Fruit fly (Drosophila melanogaster): ENCODE results near the gene Oseg5.

Gene Oseg5

DNA sequence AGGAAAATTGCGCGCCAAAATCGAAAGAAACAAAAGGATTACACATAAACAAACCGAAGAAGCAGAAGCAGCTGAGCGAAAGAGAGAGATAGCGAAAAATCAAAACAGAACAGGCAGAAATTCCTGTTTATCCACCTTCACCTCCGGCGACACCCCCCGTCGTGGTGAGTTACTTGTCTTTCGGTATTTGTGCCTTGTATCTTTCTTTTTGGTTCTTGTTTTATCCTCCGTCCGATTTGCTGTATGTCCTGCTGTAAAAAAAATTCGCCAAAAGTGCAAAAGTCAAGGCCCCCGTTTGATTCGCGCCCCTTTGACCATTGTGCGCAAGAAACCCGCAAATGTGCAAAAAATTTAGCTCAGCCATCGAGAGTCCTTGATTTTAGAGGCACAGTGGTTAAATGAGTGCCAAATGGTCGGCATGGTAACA, 37.3 kb downstream of the Oseg5 start (continued):
- no peak for TF ChIP-seq OdsH (GFP tag; optimal IDR thresholded peaks at IDR 0.05)
- TF ChIP-seq CG10631 (GFP tag; optimal IDR thresholded peaks at IDR 0.05): no peak
- no peak for TF ChIP-seq Eip93F (GFP tag; optimal IDR thresholded peaks at IDR 0.05)
- no peak for TF ChIP-seq fd59A (GFP tag; optimal IDR thresholded peaks at IDR 0.05)
- no peak for TF ChIP-seq CG11762 (GFP tag; optimal IDR thresholded peaks at IDR 0.05; ENCODE audit: insufficient read depth)
- no peak for TF ChIP-seq CG7368 (GFP tag; optimal IDR thresholded peaks at IDR 0.05)
- TF ChIP-seq topi (GFP tag; optimal IDR thresholded peaks at IDR 0.05): no peak
- TF ChIP-seq CG1621 (tag; optimal IDR thresholded peaks at IDR 0.05): peak; percentile 48
- peak; percentile 4 for TF ChIP-seq dsx (GFP tag; optimal IDR thresholded peaks at IDR 0.05; ENCODE audit: poor library complexity, severe bottlenecking)
- no peak for TF ChIP-seq Hr39 (GFP tag; optimal IDR thresholded peaks at IDR 0.05)
- TF ChIP-seq CG11902 (GFP tag; optimal IDR thresholded peaks at IDR 0.05): no peak
- TF ChIP-seq ss (GFP tag; optimal IDR thresholded peaks at IDR 0.05): peak; percentile 48 to 62
- peak; percentile 22 for TF ChIP-seq Sox102F (GFP tag; optimal IDR thresholded peaks at IDR 0.05)

DNA sequence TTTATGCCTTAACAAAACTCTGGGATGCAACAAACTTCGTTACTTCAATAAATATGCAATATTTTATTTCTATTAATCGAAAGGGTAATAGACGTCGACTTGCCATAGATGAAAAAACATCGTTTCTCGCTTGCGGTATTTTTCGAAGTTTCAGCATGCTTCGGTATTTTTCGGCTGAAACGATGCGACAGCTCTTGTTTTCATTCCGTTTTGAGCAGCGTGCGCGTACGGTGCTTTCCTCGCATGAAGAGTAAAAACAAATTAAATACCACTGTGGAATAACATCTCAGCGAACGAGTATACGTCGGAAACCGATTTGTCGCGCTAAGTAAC, 38.2 kb downstream of the Oseg5 start, which contains the start of gene CG9328:
CG9328 (plus strand) TSS at position 201 of the 333 bp plus-strand sequence.
- TF ChIP-seq dac (GFP tag; optimal IDR thresholded peaks at IDR 0.05) (no peak), CG16779 (tag; optimal IDR thresholded peaks at IDR 0.05) (peak; percentile 34), cyc (GFP tag; optimal IDR thresholded peaks at IDR 0.05) (peak; percentile 42), net (GFP tag; optimal IDR thresholded peaks at IDR 0.05) (peak; percentile 13), dsx (GFP tag; optimal IDR thresholded peaks at IDR 0.05; ENCODE audit: poor library complexity, severe bottlenecking) (no peak), lz (GFP tag; optimal IDR thresholded peaks at IDR 0.05) (peak; percentile 39), ss (GFP tag; optimal IDR thresholded peaks at IDR 0.05) (peak in 1 of 2 experiments; percentile 30), CG9139 (GFP tag; optimal IDR thresholded peaks at IDR 0.05) (peak; percentile 15), CG10669 (GFP tag; optimal IDR thresholded peaks at IDR 0.05) (peak; percentile 41), CG11902 (GFP tag; optimal IDR thresholded peaks at IDR 0.05) (no peak), CG32006 (GFP tag; optimal IDR thresholded peaks at IDR 0.05) (no peak), spab (GFP tag; optimal IDR thresholded peaks at IDR 0.05) (peak; percentile 2), vri (GFP tag; optimal IDR thresholded peaks at IDR 0.05) (peak; percentile 39), Sox102F (GFP tag; optimal IDR thresholded peaks at IDR 0.05) (peak; percentile 72), CG1621 (tag; optimal IDR thresholded peaks at IDR 0.05) (peak; percentile 22), CG8632 (GFP tag; optimal IDR thresholded peaks at IDR 0.05) (no peak), achi (GFP tag; optimal IDR thresholded peaks at IDR 0.05) (no peak), acj6 (GFP tag; optimal IDR thresholded peaks at IDR 0.05) (peak; percentile 36), pdm3 (GFP tag; optimal IDR thresholded peaks at IDR 0.05) (peak; percentile 56), Smox (GFP tag; optimal IDR thresholded peaks at IDR 0.05) (peak; percentile 62), Eip78C (GFP tag) (peak; percentile 83), Ets96B (tag; optimal IDR thresholded peaks at IDR 0.05) (peak; percentile 13), fd85E (GFP tag; optimal IDR thresholded peaks at IDR 0.05) (peak; percentile 50), CG3032 (tag; optimal IDR thresholded peaks at IDR 0.05) (peak; percentile 47), CG6276 (GFP tag; optimal IDR thresholded peaks at IDR 0.05) (no peak), CG4318 (GFP tag; optimal IDR thresholded peaks at IDR 0.05) (no peak), svp (GFP tag) (peak; percentile 68), CG34406 (GFP tag; optimal IDR thresholded peaks at IDR 0.05) (peak; percentile 31), fkh (GFP tag; optimal IDR thresholded peaks at IDR 0.05) (peak; percentile 18), Gug (GFP tag; IDR thresholded peaks at IDR 0.05) (0 out of 2 replicates have a peak, but pooled peaks have one; percentile 25), CG8319 (GFP tag; optimal IDR thresholded peaks at IDR 0.05) (peak; percentile 2), CG31627 (GFP tag; optimal IDR thresholded peaks at IDR 0.05) (peak; percentile 54), CG7368 (GFP tag; optimal IDR thresholded peaks at IDR 0.05) (no peak), Blimp-1 (GFP tag; optimal IDR thresholded peaks at IDR 0.05) (no peak), CG6792 (GFP tag; optimal IDR thresholded peaks at IDR 0.05) (peak; percentile 22), Lpt (GFP tag; optimal IDR thresholded peaks at IDR 0.05) (no peak), Eip75B (GFP tag; optimal IDR thresholded peaks at IDR 0.05) (peak; percentile 58), Hr4 (GFP tag; optimal IDR thresholded peaks at IDR 0.05) (peak; percentile 47), Met (GFP tag; optimal IDR thresholded peaks at IDR 0.05) (peak; percentile 63), CG6163 (GFP tag; IDR thresholded peaks at IDR 0.05) (peak; percentile 74), CG11762 (GFP tag; optimal IDR thresholded peaks at IDR 0.05; ENCODE audit: insufficient read depth) (peak; percentile 15), topi (GFP tag; optimal IDR thresholded peaks at IDR 0.05) (peak; percentile 50), CG11294 (GFP tag; IDR thresholded peaks at IDR 0.05) (peak; percentile 18; the same call in 1 of the 2 replicates), OdsH (GFP tag; optimal IDR thresholded peaks at IDR 0.05) (peak; percentile 50), Eip93F (GFP tag; optimal IDR thresholded peaks at IDR 0.05) (no peak), Hr38 (GFP tag; optimal IDR thresholded peaks at IDR 0.05) (no peak)

Measured in whole organism, prepupa.